Worm (Caenorhabditis elegans) whole organism, L4 larva: Measurements from ENCODE around the gene F35C11.2.
A peak's percentile ranks its signal among the peaks of the same experiment; 100 is the strongest.

ENCODE experiments used
- F10B5.3 ChIP-seq: sonication (generic microtip); optimal IDR thresholded peaks from 2 replicates; lab custom pipeline; 2016; ENCODE audit warnings: mild to moderate bottlenecking, missing genetic modification characterization, missing compliant biosample characterization
- F49E8.2 ChIP-seq: sonication (generic microtip); optimal IDR thresholded peaks from 2 replicates; lab custom pipeline; 2016; ENCODE audit warnings: missing compliant biosample characterization, mild to moderate bottlenecking, missing genetic modification characterization, borderline replicate concordance
- R02D3.7 ChIP-seq: fragments of 150-350 bp; sonication (generic microtip); optimal IDR thresholded peaks from 3 replicates; lab custom pipeline; 2014; ENCODE audit warnings: missing biosample characterization, missing genetic modification characterization
- aha-1 ChIP-seq: fragments of 150-350 bp; peaks from one replicate; lab custom pipeline; 2014; ENCODE audit warnings: missing biosample characterization, missing genetic modification characterization
- arid-1 ChIP-seq: fragments of 200-800 bp; sonication (Bioruptor generic); conservative IDR thresholded peaks from 2 replicates; pipeline ENCODE4 v1.3.6; 2022; ENCODE audit warnings: missing genetic modification reagents, missing genetic modification characterization, missing compliant biosample characterization
- ceh-28 ChIP-seq: fragments of 150-350 bp; optimal IDR thresholded peaks from 2 replicates; lab custom pipeline; 2014; ENCODE audit warnings: missing biosample characterization, missing genetic modification reagents, missing genetic modification characterization
- ceh-44 ChIP-seq: fragments of 200-800 bp; sonication (Bioruptor generic); IDR thresholded peaks from 2 replicates; pipeline ENCODE4 v1.3.6; 2022; ENCODE audit warnings: missing genetic modification reagents, missing genetic modification characterization, missing compliant biosample characterization
- ces-1 ChIP-seq: fragments of 150-350 bp; sonication (generic microtip); optimal IDR thresholded peaks from 4 replicates; lab custom pipeline; 2014; ENCODE audit warnings: missing biosample characterization, missing genetic modification reagents, missing genetic modification characterization
- daf-16 ChIP-seq, 3 experiments: sonication (generic microtip); optimal IDR thresholded peaks; 2 replicates each; lab custom pipeline; 2016 to 2017; ENCODE audit warnings: missing genetic modification characterization in 3 of 3, missing genetic modification reagents in 3 of 3, mild to moderate bottlenecking in 2 of 3, missing compliant biosample characterization in 2 of 3, missing biosample characterization in 1 of 3, moderate library complexity in 1 of 3
- dmd-6 ChIP-seq: fragments of 200-800 bp; sonication (Bioruptor generic); IDR thresholded peaks from 2 replicates; pipeline ENCODE4 v1.3.6; 2022; ENCODE audit warnings: missing genetic modification reagents, missing genetic modification characterization, missing compliant biosample characterization
- dmd-9 ChIP-seq: fragments of 200-800 bp; sonication (Bioruptor generic); IDR thresholded peaks from 2 replicates; pipeline ENCODE4 v1.3.6; 2022; ENCODE audit warnings: missing genetic modification reagents, missing genetic modification characterization, missing compliant biosample characterization
- dpl-1 ChIP-seq: fragments of 150-350 bp; optimal IDR thresholded peaks from 2 replicates; lab custom pipeline; 2014; ENCODE audit warnings: missing biosample characterization, missing genetic modification reagents, missing genetic modification characterization
- dve-1 ChIP-seq: sonication (generic microtip); optimal IDR thresholded peaks from 2 replicates; lab custom pipeline; 2017; ENCODE audit warnings: antibody characterized with exemption, mild to moderate bottlenecking, missing genetic modification characterization, missing compliant biosample characterization; ENCODE audit not compliant: insufficient read depth
- egl-27 ChIP-seq: sonication (generic microtip); optimal IDR thresholded peaks from 3 replicates; lab custom pipeline; 2017; ENCODE audit warnings: missing biosample characterization, missing genetic modification reagents, missing genetic modification characterization
- fkh-10 ChIP-seq: fragments of 150-350 bp; optimal IDR thresholded peaks from 2 replicates; lab custom pipeline; 2014; ENCODE audit warnings: missing biosample characterization, missing genetic modification reagents, missing genetic modification characterization
- hlh-30 ChIP-seq: sonication (generic microtip); optimal IDR thresholded peaks from 2 replicates; lab custom pipeline; 2017; ENCODE audit warnings: antibody characterized with exemption, mild to moderate bottlenecking, missing genetic modification characterization, missing compliant biosample characterization; ENCODE audit not compliant: insufficient read depth
- hmg-1.1 ChIP-seq: fragments of 200-800 bp; sonication (Bioruptor generic); IDR thresholded peaks from 2 replicates; pipeline ENCODE4 v1.3.6; 2022; ENCODE audit warnings: missing genetic modification reagents, missing genetic modification characterization, missing compliant biosample characterization
- lim-7 ChIP-seq: fragments of 200-800 bp; sonication (Bioruptor generic); IDR thresholded peaks from 2 replicates; pipeline ENCODE4 v1.3.6; 2022; ENCODE audit warnings: missing genetic modification characterization, missing compliant biosample characterization
- lin-38 ChIP-seq: fragments of 200-800 bp; sonication (Bioruptor generic); IDR thresholded peaks from 2 replicates; pipeline ENCODE4 v1.3.6; 2022; ENCODE audit warnings: missing genetic modification reagents, missing genetic modification characterization, missing compliant biosample characterization
- lsy-2 ChIP-seq, 2 experiments: fragments of 150-350 bp in 1 of 2; sonication (generic microtip) in 1 of 2; optimal IDR thresholded peaks; 2 replicates each; lab custom pipeline; 2014 to 2017; ENCODE audit warnings: missing biosample characterization in 2 of 2, missing genetic modification characterization in 2 of 2
- madf-9 ChIP-seq: fragments of 200-800 bp; sonication (Bioruptor generic); conservative IDR thresholded peaks from 2 replicates; pipeline ENCODE4 v1.3.6; 2022; ENCODE audit warnings: missing genetic modification reagents, missing genetic modification characterization, missing compliant biosample characterization
- mep-1 ChIP-seq: fragments of 150-350 bp; sonication (generic microtip); optimal IDR thresholded peaks from 3 replicates; lab custom pipeline; 2014; ENCODE audit warnings: missing biosample characterization, missing genetic modification characterization
- mxl-2 ChIP-seq: fragments of 200-800 bp; sonication (Bioruptor generic); conservative IDR thresholded peaks from 2 replicates; pipeline ENCODE4 v1.3.6; 2022; ENCODE audit warnings: missing genetic modification reagents, missing genetic modification characterization, missing compliant biosample characterization
- nhr-102 ChIP-seq: sonication (generic microtip); optimal IDR thresholded peaks from 2 replicates; lab custom pipeline; 2016; ENCODE audit warnings: mild to moderate bottlenecking, missing genetic modification characterization, moderate library complexity, missing compliant biosample characterization
- nhr-111 ChIP-seq: fragments of 200-800 bp; sonication (Bioruptor generic); optimal IDR thresholded peaks from 2 replicates; lab custom pipeline; 2018; ENCODE audit warnings: mild to moderate bottlenecking, missing genetic modification characterization, missing compliant biosample characterization
- nhr-25 ChIP-seq: sonication (generic microtip); optimal IDR thresholded peaks from 2 replicates; lab custom pipeline; 2017; ENCODE audit warnings: missing genetic modification characterization, mild to moderate bottlenecking, missing compliant biosample characterization, antibody characterized with exemption, moderate library complexity, borderline replicate concordance; ENCODE audit not compliant: insufficient read depth
- nhr-28 ChIP-seq: fragments of 150-350 bp; optimal IDR thresholded peaks from 2 replicates; lab custom pipeline; 2014; ENCODE audit warnings: missing biosample characterization, missing genetic modification characterization
- nhr-41 ChIP-seq: fragments of 200-800 bp; sonication (Bioruptor generic); IDR thresholded peaks from 2 replicates; pipeline ENCODE4 v1.3.6; 2022; ENCODE audit warnings: missing genetic modification reagents, missing genetic modification characterization, missing compliant biosample characterization
- rbr-2 ChIP-seq: sonication (generic microtip); optimal IDR thresholded peaks from 2 replicates; lab custom pipeline; 2016; ENCODE audit warnings: missing genotype, missing genetic modification characterization, missing compliant biosample characterization
- sdz-12 ChIP-seq: fragments of 200-800 bp; sonication (Bioruptor generic); optimal IDR thresholded peaks from 2 replicates; lab custom pipeline; 2018; ENCODE audit warnings: mild to moderate bottlenecking, missing genetic modification characterization, missing compliant biosample characterization
- unc-130 ChIP-seq: sonication (generic microtip); optimal IDR thresholded peaks from 2 replicates; lab custom pipeline; 2016; ENCODE audit warnings: missing genetic modification reagents, missing genetic modification characterization, missing compliant biosample characterization
- unc-62 ChIP-seq, 3 experiments: fragments of 150-350 bp in 1 of 3; sonication (generic microtip); optimal IDR thresholded peaks in 2 of 3; peaks in 1 of 3; 1 replicate in 1 of 3; 2 replicates in 2 of 3; lab custom pipeline; 2014 to 2017; ENCODE audit warnings: missing biosample characterization in 3 of 3, missing genetic modification characterization in 3 of 3, missing genetic modification reagents in 3 of 3, missing genotype in 1 of 3
- ztf-7 ChIP-seq: fragments of 150-350 bp; optimal IDR thresholded peaks from 2 replicates; lab custom pipeline; 2014; ENCODE audit warnings: missing biosample characterization, missing genetic modification characterization

Gene F35C11.2

DNA sequence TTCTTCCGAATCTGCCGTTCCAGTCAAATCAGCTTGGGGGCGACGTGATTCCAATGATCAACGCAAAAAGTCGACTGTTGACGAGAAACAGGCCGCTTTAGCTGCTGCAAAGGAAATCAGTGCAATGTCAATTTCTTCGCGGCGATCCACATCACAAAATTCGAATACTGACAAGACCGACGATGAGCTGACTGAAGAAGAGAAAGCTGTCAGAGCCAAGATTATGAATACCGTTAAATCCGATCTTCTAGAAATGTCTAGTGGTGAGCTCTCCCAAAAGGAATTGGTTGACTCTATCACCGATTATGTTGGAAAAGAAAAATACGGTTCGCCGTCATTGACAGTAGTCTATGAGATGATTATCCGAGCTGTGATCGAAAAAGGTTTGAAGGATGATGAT lies 28.4 kb downstream of the F35C11.2 start:
- TF ChIP-seq mxl-2 (no peak), madf-9 (GFP tag; lab: Robert Waterston, UW) (no peak), unc-62 (GFP tag; optimal IDR thresholded peaks at IDR 0.05 in 1 of 2; lab: Kevin White, UChicago) (peak in 1 of 2 experiments; percentile 96), unc-62 (tag; optimal IDR thresholded peaks at IDR 0.05; lab: Kevin White, UChicago) (no peak)
- TF ChIP-seq, all 104 proteins: peak for 1

DNA sequence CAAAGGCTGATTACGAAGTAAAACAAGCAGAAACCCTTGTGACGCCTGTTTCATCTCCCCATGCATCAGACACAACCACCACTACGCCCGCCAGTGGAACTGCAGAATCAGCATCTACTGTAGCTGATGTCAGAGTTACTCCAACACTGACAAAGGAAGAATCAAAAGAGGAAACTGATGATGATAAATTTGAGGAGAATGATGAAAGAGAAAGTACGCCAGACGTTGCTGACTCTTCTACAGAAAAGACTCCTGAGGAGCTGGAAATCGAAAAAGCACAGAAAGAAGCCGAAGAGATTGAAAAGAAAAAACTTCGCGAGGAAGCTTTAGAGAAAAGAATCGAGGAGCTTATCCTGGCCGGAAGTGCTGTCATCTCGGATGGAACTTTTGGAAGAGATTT lies 30.4 kb downstream of the F35C11.2 start:
- no peak for TF ChIP-seq ces-1
- TF ChIP-seq aha-1 = peak; percentile 93
- peak in 1 of 2 experiments; percentile 2 for TF ChIP-seq unc-62 (GFP tag; optimal IDR thresholded peaks at IDR 0.05 in 1 of 2; lab: Kevin White, UChicago)
- no peak for TF ChIP-seq unc-62 (tag; optimal IDR thresholded peaks at IDR 0.05; lab: Kevin White, UChicago)

DNA sequence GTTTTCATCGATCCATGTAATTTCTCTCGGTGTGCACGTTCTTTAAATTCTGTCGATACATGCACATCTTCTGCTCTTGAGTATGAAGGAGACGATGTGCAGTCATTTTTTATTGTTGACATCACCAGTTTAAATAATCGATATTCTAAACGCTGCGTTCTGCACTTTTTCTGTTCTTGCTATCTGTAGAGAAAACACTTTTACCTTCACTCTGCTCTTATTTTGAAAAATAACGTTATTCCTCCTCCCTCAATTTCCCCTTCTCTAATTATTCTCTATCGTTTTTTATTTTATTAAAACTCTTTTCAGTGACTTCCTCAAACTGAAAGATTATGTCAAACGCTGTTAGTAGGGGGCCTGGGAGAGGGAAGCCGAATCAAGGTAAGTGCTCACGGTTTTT lies 31.7 kb downstream of the F35C11.2 start, which contains the start of gene ifg-1:
Gene ifg-1 (plus strand): TSS at position 301 of the 400 bp plus-strand sequence.
- TF ChIP-seq R02D3.7 (tag; lab: Kevin White, UChicago) (no peak), dmd-9 (GFP tag; lab: Robert Waterston, UW) (no peak), dmd-6 (no peak), nhr-102 (tag; lab: Kevin White, UChicago) (no peak)
- TF ChIP-seq, all 104 proteins: peak for 0

- TF ChIP-seq ztf-7 (tag; lab: Kevin White, UChicago) = no peak
- no peak for TF ChIP-seq daf-16 (GFP tag; optimal IDR thresholded peaks at IDR 0.05; lab: Kevin White, UChicago)
- peak; percentile 37 for TF ChIP-seq daf-16 (tag; optimal IDR thresholded peaks at IDR 0.05; lab: Kevin White, UChicago)
- peak; percentile 29 for TF ChIP-seq rbr-2 (tag; lab: Kevin White, UChicago)
- no peak for TF ChIP-seq ces-1
- TF ChIP-seq sdz-12 (GFP tag; lab: Kevin White, UChicago) = no peak
- peak; percentile 17 for TF ChIP-seq nhr-28 (tag; lab: Kevin White, UChicago)
- TF ChIP-seq fkh-10 (GFP tag; lab: Kevin White, UChicago) = peak; percentile 45
- TF ChIP-seq lsy-2 (tag; optimal IDR thresholded peaks at IDR 0.05; lab: Kevin White, UChicago) = peak in 1 of 2 experiments; percentile 76
- no peak for TF ChIP-seq F49E8.2 (tag; lab: Kevin White, UChicago)
- peak; percentile 42 for TF ChIP-seq ceh-28 (tag; lab: Kevin White, UChicago)
- TF ChIP-seq nhr-111 = no peak
- TF ChIP-seq R02D3.7 (tag; lab: Kevin White, UChicago) = peak; percentile 76
- TF ChIP-seq dve-1 = peak; percentile 25
- peak; percentile 45 for TF ChIP-seq hlh-30 (tag; lab: Kevin White, UChicago)
- peak; percentile 38 for TF ChIP-seq mep-1 (tag; lab: Kevin White, UChicago)
- TF ChIP-seq hmg-1.1 (GFP tag; lab: Robert Waterston, UW) = peak; percentile 57; the same call in 1 of the 2 replicates
- TF ChIP-seq lin-38 = 0 out of 2 replicates have a peak, but pooled peaks have one; percentile 25
- TF ChIP-seq arid-1 = no peak
- TF ChIP-seq unc-130 (GFP tag; lab: Kevin White, UChicago) = peak; percentile 23
- TF ChIP-seq nhr-41 (GFP tag; lab: Robert Waterston, UW) = no peak
- TF ChIP-seq ceh-44 = no peak
- peak; percentile 53 for TF ChIP-seq dpl-1
- TF ChIP-seq nhr-25 (tag; lab: Kevin White, UChicago) = no peak
These were observed 32.2 kb downstream of the F35C11.2 start, which contains the start of gene M110.3 for ce11 chrII:8216433-8216832. M110.3 (minus strand) TSS chrII:8216616.

DNA sequence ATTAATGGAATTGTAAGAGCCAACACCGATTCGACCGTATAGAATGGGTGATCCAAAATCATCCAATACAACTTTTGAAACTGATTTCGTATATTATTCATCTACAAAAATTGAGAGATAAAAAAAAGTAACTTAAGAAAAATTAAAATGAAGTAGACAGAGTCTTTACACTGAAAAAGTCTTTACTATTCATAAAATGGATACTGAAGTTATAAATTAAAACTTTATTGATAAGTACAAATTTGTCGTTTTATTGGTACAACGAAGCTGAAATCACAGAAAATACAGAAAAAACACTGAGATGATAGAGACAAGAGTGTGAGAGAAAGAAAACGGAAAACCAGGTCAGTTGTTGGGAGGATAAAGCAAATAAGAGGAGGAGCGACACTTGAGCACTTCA lies 34.3 kb downstream of the F35C11.2 start, which contains the start of gene M110.10:
Gene M110.10 (minus strand): TSS at position 101 of the 400 bp plus-strand sequence.
- TF ChIP-seq F10B5.3 (tag; lab: Kevin White, UChicago) (no peak), ztf-7 (tag; lab: Kevin White, UChicago) (no peak), nhr-111 (no peak), egl-27 (tag; lab: Kevin White, UChicago) (no peak), unc-62 (GFP tag; optimal IDR thresholded peaks at IDR 0.05 in 1 of 2; lab: Kevin White, UChicago) (peak in 1 of 2 experiments; percentile 71), unc-62 (tag; optimal IDR thresholded peaks at IDR 0.05; lab: Kevin White, UChicago) (no peak), lim-7 (no peak), aha-1 (peak; percentile 6)
